Fruit fly (Drosophila melanogaster): ENCODE data around the gene CG9609.

Gene CG9609

DNA sequence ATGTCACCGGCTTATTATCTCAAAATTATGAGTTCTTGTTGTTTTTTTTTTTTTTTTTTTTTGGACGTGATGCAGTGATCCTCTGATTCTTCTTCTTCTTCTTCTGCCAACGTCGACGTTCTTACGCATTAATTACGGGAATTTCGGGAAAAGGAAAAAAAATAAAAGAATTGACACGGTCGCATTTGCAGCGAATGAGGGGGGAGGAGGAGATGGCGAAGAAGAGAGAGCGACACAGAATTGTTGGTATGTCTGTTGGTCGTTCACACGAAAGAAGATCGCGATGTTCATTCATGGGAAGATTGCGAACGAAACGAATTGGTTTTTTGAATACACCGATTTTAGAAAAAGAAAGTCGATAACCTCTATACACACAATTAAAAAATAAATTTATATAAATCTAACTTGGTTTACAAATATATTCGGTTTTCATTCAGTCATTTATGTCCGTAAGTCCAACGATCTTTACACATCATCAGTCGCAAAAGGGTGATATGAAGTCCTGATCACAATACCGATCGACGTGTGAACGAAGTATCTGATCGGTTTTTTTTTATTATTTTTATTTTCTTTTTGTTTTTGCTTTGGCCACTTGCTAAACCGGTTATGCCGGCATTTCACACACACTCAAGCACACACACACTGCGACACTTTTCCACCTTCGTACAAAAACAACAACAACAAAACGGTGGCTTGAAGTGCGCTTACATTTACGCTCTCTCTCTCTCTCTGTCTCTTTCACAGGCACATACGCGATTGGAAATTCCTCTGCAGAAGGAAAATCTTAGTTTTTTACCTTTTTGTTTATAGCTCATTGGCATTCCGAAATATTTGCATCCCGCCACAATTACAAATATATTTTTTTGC, 35.9 kb downstream of the CG9609 start (continued):
- TF ChIP-seq CG11456 (GFP tag; IDR thresholded peaks at IDR 0.05) (no peak), ewg (GFP tag; optimal IDR thresholded peaks at IDR 0.05) (peak; percentile 47), al (GFP tag; IDR thresholded peaks at IDR 0.05) (no peak), CG12155 (GFP tag; optimal IDR thresholded peaks at IDR 0.05) (peak; percentile 22), Stat92E (GFP tag; optimal IDR thresholded peaks at IDR 0.05) (no peak), hbn (GFP tag; IDR thresholded peaks at IDR 0.05; ENCODE audit: partially characterized antibody) (no peak), lab (GFP tag; optimal IDR thresholded peaks at IDR 0.05) (peak; percentile 73), dm (GFP tag; optimal IDR thresholded peaks at IDR 0.05) (no peak), HLHmδ (GFP tag; optimal IDR thresholded peaks at IDR 0.05) (no peak), MTF-1 (GFP tag; optimal IDR thresholded peaks at IDR 0.05; ENCODE audit: borderline replicate concordance) (peak; percentile 47), CG33213 (GFP tag; optimal IDR thresholded peaks at IDR 0.05) (no peak), CG4328 (GFP tag; optimal IDR thresholded peaks at IDR 0.05) (peak; percentile 69), CG4707 (GFP tag; optimal IDR thresholded peaks at IDR 0.05) (peak; percentile 5), Oli (tag; optimal IDR thresholded peaks at IDR 0.05) (peak; percentile 79), croc (GFP tag; conservative IDR thresholded peaks at IDR 0.05) (no peak; the same call in 2 of the 3 replicates), CG15696 (tag; optimal IDR thresholded peaks at IDR 0.05) (peak; percentile 83), CG13287 (GFP tag; IDR thresholded peaks at IDR 0.05; ENCODE audit: partially characterized antibody) (no peak), Dek (tag; optimal IDR thresholded peaks at IDR 0.05) (peak; percentile 67), CG18599 (GFP tag; optimal IDR thresholded peaks at IDR 0.05) (peak; percentile 77), Dref (GFP tag; IDR thresholded peaks at IDR 0.05) (no peak), cato (GFP tag; optimal IDR thresholded peaks at IDR 0.05; ENCODE audit: borderline replicate concordance) (no peak), Lim3 (GFP tag; IDR thresholded peaks at IDR 0.05) (no peak), kay (GFP tag; optimal IDR thresholded peaks at IDR 0.05) (no peak), CG17829 (tag; optimal IDR thresholded peaks at IDR 0.05) (peak; percentile 87), tna (GFP tag; IDR thresholded peaks at IDR 0.05; ENCODE audit: partially characterized antibody) (no peak), pum (GFP tag; optimal IDR thresholded peaks at IDR 0.05) (peak; percentile 7), CG11398 (GFP tag; optimal IDR thresholded peaks at IDR 0.05) (no peak), CG1024 (GFP tag; IDR thresholded peaks at IDR 0.05) (no peak), CG11696 (GFP tag; IDR thresholded peaks at IDR 0.05) (peak; percentile 15; the same call in 1 of the 2 replicates), bigmax (GFP tag; optimal IDR thresholded peaks at IDR 0.05) (no peak), CG10366 (GFP tag; IDR thresholded peaks at IDR 0.05) (peak; percentile 39), chinmo (GFP tag; IDR thresholded peaks at IDR 0.05; ENCODE audit: partially characterized antibody) (0 out of 4 replicates have a peak, but pooled peaks have one; percentile 14), dysf (GFP tag; IDR thresholded peaks at IDR 0.05) (peak; percentile 74; the same call in 2 of the 3 replicates), CG10959 (GFP tag; IDR thresholded peaks at IDR 0.05) (no peak), YL-1 (GFP tag; optimal IDR thresholded peaks at IDR 0.05) (peak; percentile 4), CG2678 (tag; optimal IDR thresholded peaks at IDR 0.05) (peak; percentile 87), CG7372 (GFP tag; IDR thresholded peaks at IDR 0.05) (peak; percentile 50; the same call in 1 of the 2 replicates), sima (GFP tag; optimal IDR thresholded peaks at IDR 0.05) (no peak), Drgx (GFP tag; IDR thresholded peaks at IDR 0.05) (peak; percentile 86), NfI (GFP tag; optimal IDR thresholded peaks at IDR 0.05) (peak; percentile 69), CG34422 (GFP tag; IDR thresholded peaks at IDR 0.05) (no peak), bcd (GFP tag; optimal IDR thresholded peaks at IDR 0.05) (peak; percentile 54), Fer3 (tag; optimal IDR thresholded peaks at IDR 0.05) (peak; percentile 64), org-1 (GFP tag; optimal IDR thresholded peaks at IDR 0.05) (peak; percentile 59), fd96Cb (tag; optimal IDR thresholded peaks at IDR 0.05) (peak; percentile 71), HmgZ (tag; optimal IDR thresholded peaks at IDR 0.05) (peak; percentile 68), Hsf (GFP tag; optimal IDR thresholded peaks at IDR 0.05) (peak; percentile 33), row (GFP tag; IDR thresholded peaks at IDR 0.05) (peak; percentile 79)
